Worm (Caenorhabditis elegans): ENCODE results near the gene F55A11.8.

Gene F55A11.8

DNA sequence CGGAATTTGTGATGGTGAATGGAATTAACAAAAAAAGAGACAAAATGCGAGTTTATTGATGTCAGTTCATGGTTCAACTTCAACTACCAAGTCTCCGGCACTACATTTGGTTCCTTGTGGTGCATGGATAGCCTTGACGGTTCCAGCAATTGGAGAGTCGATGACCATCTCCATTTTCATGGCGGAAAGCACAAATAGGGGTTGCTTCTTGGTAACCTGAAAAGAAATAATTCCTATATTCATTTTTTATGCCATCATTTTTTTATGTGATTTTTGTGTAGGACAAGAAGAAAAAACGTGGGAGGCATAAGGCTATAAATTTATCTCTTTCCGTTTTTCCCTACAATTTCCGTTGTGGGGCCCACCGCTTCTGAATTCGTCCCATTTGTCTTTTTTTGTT, 30.1 kb downstream of the F55A11.8 start:
- no peak for TF ChIP-seq nhr-12 (tag; optimal IDR thresholded peaks at IDR 0.05)
- TF ChIP-seq dmd-4 (tag; optimal IDR thresholded peaks at IDR 0.05), result no peak
- TF ChIP-seq fos-1 (tag; optimal IDR thresholded peaks at IDR 0.05), result no peak
- no peak for TF ChIP-seq sma-3 (GFP tag; optimal IDR thresholded peaks at IDR 0.05)
- no peak for TF ChIP-seq aly-2 (tag; optimal IDR thresholded peaks at IDR 0.05)
- no peak for TF ChIP-seq ztf-11 (tag; optimal IDR thresholded peaks at IDR 0.05)
- no peak for TF ChIP-seq lin-39 (tag; optimal IDR thresholded peaks at IDR 0.05)
- no peak for TF ChIP-seq nhr-237 (tag; optimal IDR thresholded peaks at IDR 0.05)
- no peak for TF ChIP-seq nhr-11 (tag; optimal IDR thresholded peaks at IDR 0.05)
- no peak for TF ChIP-seq nhr-129 (tag; optimal IDR thresholded peaks at IDR 0.05)
- no peak for TF ChIP-seq ztf-4 (tag; optimal IDR thresholded peaks at IDR 0.05)
- TF ChIP-seq lin-13 (GFP tag; optimal IDR thresholded peaks at IDR 0.05), result no peak
- TF ChIP-seq blmp-1 (tag; optimal IDR thresholded peaks at IDR 0.05; ENCODE audit: insufficient read depth), result no peak
- no peak for TF ChIP-seq unc-62 (GFP tag; optimal IDR thresholded peaks at IDR 0.05)
- TF ChIP-seq unc-39 (tag; optimal IDR thresholded peaks at IDR 0.05), result no peak
- TF ChIP-seq peb-1 (tag; optimal IDR thresholded peaks at IDR 0.05), result no peak
- no peak for TF ChIP-seq egl-27 (tag; optimal IDR thresholded peaks at IDR 0.05)

ce11 chrV:11818786-11819185, 30.8 kb downstream of the F55A11.8 start:
- TF ChIP-seq alr-1 (tag; optimal IDR thresholded peaks at IDR 0.05) (no peak), mab-5 (tag; optimal IDR thresholded peaks at IDR 0.05) (no peak), mbf-1 (tag; optimal IDR thresholded peaks at IDR 0.05) (no peak), mdl-1 (tag; optimal IDR thresholded peaks at IDR 0.05) (no peak), nhr-237 (tag; optimal IDR thresholded peaks at IDR 0.05) (no peak), crh-2 (tag; optimal IDR thresholded peaks at IDR 0.05) (no peak), nhr-11 (tag; optimal IDR thresholded peaks at IDR 0.05) (no peak), aly-2 (tag; optimal IDR thresholded peaks at IDR 0.05) (no peak)

DNA sequence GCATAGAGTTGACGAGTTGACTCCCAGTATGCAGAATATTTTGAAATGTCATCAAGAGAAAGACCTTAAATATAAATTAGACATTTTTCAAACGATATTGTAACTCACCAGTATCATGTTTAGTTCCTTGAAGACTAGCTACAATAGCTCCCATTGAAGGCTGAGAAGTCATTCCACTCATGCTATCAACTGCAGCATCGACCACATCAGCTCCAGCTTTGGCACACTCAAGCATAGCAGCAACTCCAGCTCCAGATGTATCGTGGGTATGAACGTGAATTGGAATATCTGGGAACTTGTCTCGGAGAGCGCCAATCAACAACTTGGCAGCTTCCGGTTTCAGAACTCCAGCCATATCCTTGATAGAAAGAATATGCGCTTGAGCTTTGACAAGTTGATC, 31.5 kb downstream of the F55A11.8 start:
- TF ChIP-seq ztf-1 (GFP tag; conservative IDR thresholded peaks at IDR 0.05) (no peak), mdl-1 (tag; optimal IDR thresholded peaks at IDR 0.05) (no peak), nhr-21 (tag; optimal IDR thresholded peaks at IDR 0.05) (no peak), blmp-1 (tag; optimal IDR thresholded peaks at IDR 0.05; ENCODE audit: insufficient read depth) (no peak), gmeb-1 (tag; optimal IDR thresholded peaks at IDR 0.05) (no peak), ZK546.5 (tag; optimal IDR thresholded peaks at IDR 0.05) (no peak), R02D3.7 (tag; optimal IDR thresholded peaks at IDR 0.05) (no peak), ztf-4 (tag; optimal IDR thresholded peaks at IDR 0.05) (no peak), fos-1 (tag; optimal IDR thresholded peaks at IDR 0.05) (no peak), zag-1 (tag; optimal IDR thresholded peaks at IDR 0.05) (no peak), mbf-1 (tag; optimal IDR thresholded peaks at IDR 0.05) (no peak), sma-9 (GFP tag; optimal IDR thresholded peaks at IDR 0.05) (no peak), sma-9 (tag; optimal IDR thresholded peaks at IDR 0.05) (no peak), ceh-16 (tag; optimal IDR thresholded peaks at IDR 0.05) (no peak), nhr-237 (tag; optimal IDR thresholded peaks at IDR 0.05) (no peak)

- TF ChIP-seq snpc-4 (tag; optimal IDR thresholded peaks at IDR 0.05), result no peak
- peak; percentile 65 for TF ChIP-seq fos-1 (tag; optimal IDR thresholded peaks at IDR 0.05)
- TF ChIP-seq sma-9 (GFP tag; optimal IDR thresholded peaks at IDR 0.05), result peak; percentile 47
- no peak for TF ChIP-seq sma-9 (tag; optimal IDR thresholded peaks at IDR 0.05)
- TF ChIP-seq sma-3 (GFP tag; optimal IDR thresholded peaks at IDR 0.05), result no peak
- peak; percentile 53 for TF ChIP-seq ama-1 (optimal IDR thresholded peaks at IDR 0.05)
- TF ChIP-seq lin-11 (tag; optimal IDR thresholded peaks at IDR 0.05), result no peak
- TF ChIP-seq F13H6.1 (tag; optimal IDR thresholded peaks at IDR 0.05), result no peak
Observed at ce11 chrV:11820551-11820950, 32.6 kb downstream of the F55A11.8 start.

- TF ChIP-seq nhr-21 (tag; optimal IDR thresholded peaks at IDR 0.05) (peak; percentile 25), skn-1 (tag; optimal IDR thresholded peaks at IDR 0.05) (peak; percentile 12), gmeb-1 (tag; optimal IDR thresholded peaks at IDR 0.05) (peak; percentile 57), C34F6.9 (tag; optimal IDR thresholded peaks at IDR 0.05) (peak; percentile 54), crh-2 (tag; optimal IDR thresholded peaks at IDR 0.05) (peak; percentile 82), F13H6.1 (tag; optimal IDR thresholded peaks at IDR 0.05) (peak; percentile 33), nhr-237 (tag; optimal IDR thresholded peaks at IDR 0.05) (no peak), nhr-12 (tag; optimal IDR thresholded peaks at IDR 0.05) (no peak), peb-1 (tag; optimal IDR thresholded peaks at IDR 0.05) (no peak), nhr-25 (tag; optimal IDR thresholded peaks at IDR 0.05) (peak; percentile 59), sma-9 (GFP tag; optimal IDR thresholded peaks at IDR 0.05) (peak; percentile 40), sma-9 (tag; optimal IDR thresholded peaks at IDR 0.05) (no peak), nhr-129 (tag; optimal IDR thresholded peaks at IDR 0.05) (peak; percentile 85), nhr-6 (tag; optimal IDR thresholded peaks at IDR 0.05) (peak; percentile 45), sma-3 (GFP tag; optimal IDR thresholded peaks at IDR 0.05) (peak; percentile 37), sem-4 (tag; optimal IDR thresholded peaks at IDR 0.05) (no peak), ZK546.5 (tag; optimal IDR thresholded peaks at IDR 0.05) (no peak), zag-1 (tag; optimal IDR thresholded peaks at IDR 0.05) (no peak), mab-5 (tag; optimal IDR thresholded peaks at IDR 0.05) (no peak), mbf-1 (tag; optimal IDR thresholded peaks at IDR 0.05) (no peak), lsy-2 (tag; optimal IDR thresholded peaks at IDR 0.05) (peak in 1 of 2 experiments; percentile 62), fos-1 (tag; optimal IDR thresholded peaks at IDR 0.05) (peak; percentile 32), mdl-1 (tag; optimal IDR thresholded peaks at IDR 0.05) (peak in 1 of 2 experiments; percentile 36), nhr-77 (tag; optimal IDR thresholded peaks at IDR 0.05) (no peak), unc-62 (GFP tag; optimal IDR thresholded peaks at IDR 0.05) (no peak), ztf-4 (tag; optimal IDR thresholded peaks at IDR 0.05) (peak; percentile 80), lin-13 (GFP tag; optimal IDR thresholded peaks at IDR 0.05) (peak; percentile 76), R02D3.7 (tag; optimal IDR thresholded peaks at IDR 0.05) (no peak)
Observed at ce11 chrV:11822461-11822939, 34.5 kb downstream of the F55A11.8 start, which contains the start of gene pyc-1. Gene pyc-1, minus strand, starts transcription at chrV:11822529.

All from whole organism, L2 larva.